Worm (Caenorhabditis elegans): Measurements from ENCODE around the gene Y45F10D.2.
A peak's percentile ranks its signal among the peaks of the same experiment; 100 is the strongest.

The Y45F10D.2 gene

ce11 chrIV:13783237-13784012 lies 8.9 kb upstream of the Y45F10D.2 start, which contains the start of gene iscu-1:
iscu-1 (plus strand) TSS chrIV:13783962.
- no peak for TF ChIP-seq sea-2 (GFP tag; optimal IDR thresholded peaks at IDR 0.05)
- TF ChIP-seq snpc-4 (tag; optimal IDR thresholded peaks at IDR 0.05), result no peak
- no peak for TF ChIP-seq skn-1 (tag; optimal IDR thresholded peaks at IDR 0.05)
- TF ChIP-seq mml-1 (tag; optimal IDR thresholded peaks at IDR 0.05), result no peak
- TF ChIP-seq zag-1 (tag; optimal IDR thresholded peaks at IDR 0.05), result no peak
- no peak for TF ChIP-seq fkh-2 (tag; optimal IDR thresholded peaks at IDR 0.05)
- TF ChIP-seq ceh-28 (tag; optimal IDR thresholded peaks at IDR 0.05), result peak; percentile 45
- TF ChIP-seq egl-27 (tag; optimal IDR thresholded peaks at IDR 0.05), result no peak
- TF ChIP-seq elt-2 (tag; optimal IDR thresholded peaks at IDR 0.05), result peak; percentile 51
- no peak for TF ChIP-seq jun-1 (tag; optimal IDR thresholded peaks at IDR 0.05)
- no peak for TF ChIP-seq tbx-2 (tag; optimal IDR thresholded peaks at IDR 0.05)
- no peak for TF ChIP-seq egl-5 (tag; optimal IDR thresholded peaks at IDR 0.05)
- no peak for TF ChIP-seq nhr-67 (tag; optimal IDR thresholded peaks at IDR 0.05)
- TF ChIP-seq nhr-23 (tag; optimal IDR thresholded peaks at IDR 0.05), result peak; percentile 22
- TF ChIP-seq nhr-12 (tag; optimal IDR thresholded peaks at IDR 0.05), result no peak
- TF ChIP-seq ceh-82 (tag; optimal IDR thresholded peaks at IDR 0.05), result no peak
- TF ChIP-seq mdl-1 (tag; optimal IDR thresholded peaks at IDR 0.05), result no peak
- TF ChIP-seq hmg-11 (tag; optimal IDR thresholded peaks at IDR 0.05), result peak; percentile 30
- peak; percentile 30 for TF ChIP-seq ama-1 (optimal IDR thresholded peaks at IDR 0.05)
- no peak for TF ChIP-seq fos-1 (tag; optimal IDR thresholded peaks at IDR 0.05)
- peak; percentile 77 for TF ChIP-seq nfya-1 (tag; optimal IDR thresholded peaks at IDR 0.05; ENCODE audit: insufficient read depth)
- TF ChIP-seq elt-1 (tag; optimal IDR thresholded peaks at IDR 0.05), result no peak
- TF ChIP-seq R02D3.7 (tag; optimal IDR thresholded peaks at IDR 0.05), result no peak
- no peak for TF ChIP-seq aly-2 (tag; optimal IDR thresholded peaks at IDR 0.05)
- no peak for TF ChIP-seq nhr-237 (tag; optimal IDR thresholded peaks at IDR 0.05)
- TF ChIP-seq nhr-11 (tag; optimal IDR thresholded peaks at IDR 0.05), result no peak
- no peak for TF ChIP-seq eor-1 (tag; optimal IDR thresholded peaks at IDR 0.05)
- TF ChIP-seq nhr-76 (tag; optimal IDR thresholded peaks at IDR 0.05), result no peak
- TF ChIP-seq nhr-43 (tag; optimal IDR thresholded peaks at IDR 0.05; ENCODE audit: poor library complexity, severe bottlenecking), result no peak
- no peak for TF ChIP-seq nhr-77 (tag; optimal IDR thresholded peaks at IDR 0.05)
- TF ChIP-seq ztf-4 (tag; optimal IDR thresholded peaks at IDR 0.05), result no peak
- TF ChIP-seq pqm-1 (tag; optimal IDR thresholded peaks at IDR 0.05), result no peak
- TF ChIP-seq ZK546.5 (tag; optimal IDR thresholded peaks at IDR 0.05), result no peak
- no peak for TF ChIP-seq nhr-28 (tag; optimal IDR thresholded peaks at IDR 0.05)
- no peak for TF ChIP-seq daf-12 (tag; optimal IDR thresholded peaks at IDR 0.05)
- no peak for TF ChIP-seq lsy-12 (tag; optimal IDR thresholded peaks at IDR 0.05)
- no peak for TF ChIP-seq elt-3 (tag; optimal IDR thresholded peaks at IDR 0.05)
- peak; percentile 77 for TF ChIP-seq lin-15B (tag; optimal IDR thresholded peaks at IDR 0.05)
- no peak for TF ChIP-seq ztf-11 (tag; optimal IDR thresholded peaks at IDR 0.05)
- TF ChIP-seq nhr-25 (tag; optimal IDR thresholded peaks at IDR 0.05), result peak; percentile 20
- no peak for TF ChIP-seq ceh-16 (tag; optimal IDR thresholded peaks at IDR 0.05)
- no peak for TF ChIP-seq unc-62 (GFP tag; optimal IDR thresholded peaks at IDR 0.05)
- no peak for TF ChIP-seq unc-39 (tag; optimal IDR thresholded peaks at IDR 0.05)
- no peak for TF ChIP-seq fkh-10 (GFP tag; optimal IDR thresholded peaks at IDR 0.05)
- TF ChIP-seq ceh-9 (tag; optimal IDR thresholded peaks at IDR 0.05), result no peak
- TF ChIP-seq pha-4 (tag; optimal IDR thresholded peaks at IDR 0.05), result peak; percentile 62
- TF ChIP-seq lin-39 (tag; optimal IDR thresholded peaks at IDR 0.05), result no peak

Data from whole organism, L3 larva.